Fruit fly (Drosophila melanogaster): Measurements from ENCODE around the gene CG9682.

dm6 chr3R:30204004-30204603 lies 46.6 kb upstream of the CG9682 start:
- no peak for TF ChIP-seq gl (tag; optimal IDR thresholded peaks at IDR 0.05)
- no peak for TF ChIP-seq fd96Ca (GFP tag; IDR thresholded peaks at IDR 0.05)
- no peak for TF ChIP-seq EcR (GFP tag; optimal IDR thresholded peaks at IDR 0.05)
- no peak for TF ChIP-seq CG34367 (tag; optimal IDR thresholded peaks at IDR 0.05)
- TF ChIP-seq Pif1B (GFP tag; optimal IDR thresholded peaks at IDR 0.05), result no peak
- TF ChIP-seq rn (GFP tag; IDR thresholded peaks at IDR 0.05), result no peak
- TF ChIP-seq CG12605 (GFP tag; IDR thresholded peaks at IDR 0.05), result no peak
- TF ChIP-seq D1 (tag; optimal IDR thresholded peaks at IDR 0.05), result no peak

Data from whole organism, pupa.